Fruit fly (Drosophila melanogaster) whole organism, prepupa: Measurements from ENCODE around the gene CG31380.

Experiments
- Blimp-1 ChIP-seq: fragments of 200-800 bp; sonication (Bioruptor generic); optimal IDR thresholded peaks from 3 replicates; lab custom pipeline; 2017; ENCODE audit warnings: missing biosample characterization, missing genetic modification characterization, mild to moderate bottlenecking, moderate library complexity, missing genetic modification reagents
- CG10669 ChIP-seq: fragments of 200-800 bp; sonication (Bioruptor generic); optimal IDR thresholded peaks from 3 replicates; lab custom pipeline; 2018; ENCODE audit warnings: missing biosample characterization, mild to moderate bottlenecking, missing genetic modification characterization, moderate library complexity
- CG11294 ChIP-seq: fragments of 200-800 bp; sonication (Bioruptor generic); IDR thresholded peaks from 2 replicates; pipeline ENCODE4 v1.3.6; 2022; ENCODE audit warnings: missing biosample characterization, missing genetic modification characterization
- CG11902 ChIP-seq: fragments of 200-800 bp; sonication (Bioruptor generic); optimal IDR thresholded peaks from 3 replicates; lab custom pipeline; 2016; ENCODE audit warnings: missing biosample characterization, missing genetic modification characterization
- CG15336 ChIP-seq: fragments of 200-800 bp; sonication (Bioruptor generic); IDR thresholded peaks from 2 replicates; pipeline ENCODE4 v1.3.6; 2022; ENCODE audit warnings: missing biosample characterization, missing genetic modification characterization
- CG1621 ChIP-seq: fragments of 200-800 bp; sonication (Bioruptor generic); optimal IDR thresholded peaks from 3 replicates; lab custom pipeline; 2018; ENCODE audit warnings: missing biosample characterization, mild to moderate bottlenecking, missing genetic modification characterization
- CG16779 ChIP-seq: fragments of 200-800 bp; sonication (Bioruptor generic); optimal IDR thresholded peaks from 3 replicates; lab custom pipeline; 2017; ENCODE audit warnings: missing biosample characterization, mild to moderate bottlenecking, missing genetic modification characterization
- CG3032 ChIP-seq: fragments of 200-800 bp; optimal IDR thresholded peaks from 2 replicates; lab custom pipeline; 2019; ENCODE audit warnings: missing biosample characterization, mild to moderate bottlenecking, missing genetic modification characterization, moderate library complexity
- CG32006 ChIP-seq: fragments of 200-800 bp; sonication (Bioruptor generic); optimal IDR thresholded peaks from 3 replicates; lab custom pipeline; 2017; ENCODE audit warnings: missing biosample characterization, mild to moderate bottlenecking, missing genetic modification characterization
- CG34406 ChIP-seq: fragments of 200-800 bp; sonication (Bioruptor generic); optimal IDR thresholded peaks from 3 replicates; lab custom pipeline; 2016; ENCODE audit warnings: missing biosample characterization, missing genetic modification characterization
- CG3919 ChIP-seq: fragments of 200-800 bp; sonication (Bioruptor generic); optimal IDR thresholded peaks from 3 replicates; lab custom pipeline; 2016; ENCODE audit warnings: missing biosample characterization, missing genetic modification characterization
- CG4318 ChIP-seq: fragments of 200-800 bp; sonication (Bioruptor generic); optimal IDR thresholded peaks from 3 replicates; lab custom pipeline; 2017; ENCODE audit warnings: missing biosample characterization, mild to moderate bottlenecking, missing genetic modification characterization
- CG6163 ChIP-seq: fragments of 200-800 bp; sonication (Bioruptor generic); IDR thresholded peaks from 3 replicates; pipeline ENCODE4 v1.3.6; 2022; ENCODE audit warnings: missing biosample characterization, missing genetic modification characterization
- CG6276 ChIP-seq: fragments of 200-800 bp; sonication (Bioruptor generic); optimal IDR thresholded peaks from 2 replicates; lab custom pipeline; 2017; ENCODE audit warnings: missing biosample characterization, mild to moderate bottlenecking, missing genetic modification characterization
- CG6854 ChIP-seq: fragments of 200-800 bp; sonication (Bioruptor generic); optimal IDR thresholded peaks from 2 replicates; lab custom pipeline; 2017; ENCODE audit warnings: missing biosample characterization, mild to moderate bottlenecking, missing genetic modification characterization
- CG8119 ChIP-seq: fragments of 200-800 bp; sonication (Bioruptor generic); IDR thresholded peaks from 3 replicates; pipeline ENCODE4 v1.3.6; 2022; ENCODE audit warnings: missing biosample characterization, missing genetic modification characterization
- CG8319 ChIP-seq: fragments of 200-800 bp; sonication (Bioruptor generic); optimal IDR thresholded peaks from 3 replicates; lab custom pipeline; 2016; ENCODE audit warnings: missing biosample characterization, missing genetic modification characterization
- CG8632 ChIP-seq: fragments of 200-800 bp; sonication (Bioruptor generic); optimal IDR thresholded peaks from 3 replicates; lab custom pipeline; 2016; ENCODE audit warnings: missing biosample characterization, missing genetic modification characterization
- CG9139 ChIP-seq: fragments of 200-800 bp; sonication (Bioruptor generic); optimal IDR thresholded peaks from 3 replicates; lab custom pipeline; 2017; ENCODE audit warnings: missing biosample characterization, mild to moderate bottlenecking, missing genetic modification characterization
- Eip75B ChIP-seq: fragments of 200-800 bp; sonication (Bioruptor generic); optimal IDR thresholded peaks from 3 replicates; lab custom pipeline; 2016; ENCODE audit warnings: missing biosample characterization, missing genetic modification characterization
- Eip78C ChIP-seq: fragments of 200-800 bp; sonication (Bioruptor generic); peaks from one replicate; lab custom pipeline; 2016; ENCODE audit warnings: missing biosample characterization, missing genetic modification characterization
- Ets21C ChIP-seq: fragments of 200-800 bp; sonication (Bioruptor generic); optimal IDR thresholded peaks from 3 replicates; lab custom pipeline; 2016; ENCODE audit warnings: missing biosample characterization, missing genetic modification characterization
- Ets96B ChIP-seq: fragments of 200-800 bp; optimal IDR thresholded peaks from 2 replicates; lab custom pipeline; 2019; ENCODE audit warnings: missing biosample characterization, mild to moderate bottlenecking, missing genetic modification characterization, moderate library complexity
- Gug ChIP-seq: fragments of 200-800 bp; sonication (Bioruptor generic); IDR thresholded peaks from 2 replicates; pipeline ENCODE4 v1.3.6; 2022; ENCODE audit warnings: missing biosample characterization, missing genetic modification characterization
- Hr38 ChIP-seq: sonication (Bioruptor generic); optimal IDR thresholded peaks from 2 replicates; lab custom pipeline; 2016; ENCODE audit warnings: missing biosample characterization, missing genetic modification characterization
- Hr39 ChIP-seq: fragments of 200-800 bp; sonication (Bioruptor generic); optimal IDR thresholded peaks from 2 replicates; lab custom pipeline; 2016; ENCODE audit warnings: missing biosample characterization, missing genetic modification characterization
- Met ChIP-seq: fragments of 200-800 bp; sonication (Bioruptor generic); optimal IDR thresholded peaks from 3 replicates; lab custom pipeline; 2016; ENCODE audit warnings: missing biosample characterization, missing genetic modification characterization
- Smox ChIP-seq: fragments of 200-800 bp; sonication (Bioruptor generic); optimal IDR thresholded peaks from 3 replicates; lab custom pipeline; 2016; ENCODE audit warnings: missing biosample characterization, missing genetic modification characterization
- Sox14 ChIP-seq: fragments of 200-800 bp; sonication (Bioruptor generic); optimal IDR thresholded peaks from 3 replicates; lab custom pipeline; 2016; ENCODE audit warnings: missing biosample characterization, missing genetic modification characterization
- achi ChIP-seq: fragments of 200-800 bp; sonication (Bioruptor generic); optimal IDR thresholded peaks from 3 replicates; lab custom pipeline; 2016; ENCODE audit warnings: missing biosample characterization, missing genetic modification characterization
- acj6 ChIP-seq: fragments of 200-800 bp; sonication (Bioruptor generic); optimal IDR thresholded peaks from 3 replicates; lab custom pipeline; 2016; ENCODE audit warnings: missing biosample characterization, missing genetic modification characterization
- cyc ChIP-seq: fragments of 200-800 bp; sonication (Bioruptor generic); optimal IDR thresholded peaks from 3 replicates; lab custom pipeline; 2016; ENCODE audit warnings: missing biosample characterization, missing genetic modification characterization
- dac ChIP-seq: fragments of 200-800 bp; sonication (Bioruptor generic); optimal IDR thresholded peaks from 2 replicates; lab custom pipeline; 2017; ENCODE audit warnings: missing biosample characterization, mild to moderate bottlenecking, missing genetic modification characterization
- eg ChIP-seq: fragments of 200-800 bp; sonication (Bioruptor generic); IDR thresholded peaks from 3 replicates; pipeline ENCODE4 v1.3.6; 2022; ENCODE audit warnings: missing biosample characterization, missing genetic modification characterization
- esn ChIP-seq: fragments of 200-800 bp; sonication (Bioruptor generic); optimal IDR thresholded peaks from 2 replicates; lab custom pipeline; 2016; ENCODE audit warnings: missing biosample characterization, mild to moderate bottlenecking, missing genetic modification characterization, moderate library complexity
- fd59A ChIP-seq: fragments of 200-800 bp; sonication (Bioruptor generic); optimal IDR thresholded peaks from 2 replicates; lab custom pipeline; 2017; ENCODE audit warnings: missing biosample characterization, mild to moderate bottlenecking, missing genetic modification characterization, missing genetic modification reagents
- lz ChIP-seq: fragments of 200-800 bp; sonication (Bioruptor generic); optimal IDR thresholded peaks from 3 replicates; lab custom pipeline; 2016; ENCODE audit warnings: missing biosample characterization, missing genetic modification characterization
- net ChIP-seq: fragments of 200-800 bp; sonication (Bioruptor generic); optimal IDR thresholded peaks from 3 replicates; lab custom pipeline; 2016; ENCODE audit warnings: missing biosample characterization, missing genetic modification characterization
- pdm3 ChIP-seq: fragments of 200-800 bp; sonication (Bioruptor generic); optimal IDR thresholded peaks from 3 replicates; lab custom pipeline; 2016; ENCODE audit warnings: missing biosample characterization, missing genetic modification characterization
- salr ChIP-seq, 2 experiments: fragments of 200-800 bp; sonication (Bioruptor generic); optimal IDR thresholded peaks; 3 replicates each; lab custom pipeline; 2016 to 2018; ENCODE audit warnings: missing biosample characterization in 2 of 2, missing genetic modification characterization in 2 of 2, mild to moderate bottlenecking in 1 of 2
- ss ChIP-seq, 2 experiments: fragments of 200-800 bp; sonication (Bioruptor generic); optimal IDR thresholded peaks; 2 replicates in 1 of 2; 3 replicates in 1 of 2; lab custom pipeline; 2017 to 2018; ENCODE audit warnings: mild to moderate bottlenecking in 2 of 2, missing biosample characterization in 2 of 2, missing genetic modification characterization in 2 of 2, moderate library complexity in 1 of 2
- svp ChIP-seq: fragments of 200-800 bp; sonication (Bioruptor generic); peaks from one replicate; lab custom pipeline; 2016; ENCODE audit warnings: missing biosample characterization, missing genetic modification characterization
- topi ChIP-seq: fragments of 200-800 bp; sonication (Bioruptor generic); optimal IDR thresholded peaks from 3 replicates; lab custom pipeline; 2016; ENCODE audit warnings: missing biosample characterization, missing genetic modification characterization
- vri ChIP-seq: fragments of 200-800 bp; sonication (Bioruptor generic); optimal IDR thresholded peaks from 3 replicates; lab custom pipeline; 2016; ENCODE audit warnings: missing biosample characterization, mild to moderate bottlenecking, missing genetic modification characterization

CG31380 gene

DNA sequence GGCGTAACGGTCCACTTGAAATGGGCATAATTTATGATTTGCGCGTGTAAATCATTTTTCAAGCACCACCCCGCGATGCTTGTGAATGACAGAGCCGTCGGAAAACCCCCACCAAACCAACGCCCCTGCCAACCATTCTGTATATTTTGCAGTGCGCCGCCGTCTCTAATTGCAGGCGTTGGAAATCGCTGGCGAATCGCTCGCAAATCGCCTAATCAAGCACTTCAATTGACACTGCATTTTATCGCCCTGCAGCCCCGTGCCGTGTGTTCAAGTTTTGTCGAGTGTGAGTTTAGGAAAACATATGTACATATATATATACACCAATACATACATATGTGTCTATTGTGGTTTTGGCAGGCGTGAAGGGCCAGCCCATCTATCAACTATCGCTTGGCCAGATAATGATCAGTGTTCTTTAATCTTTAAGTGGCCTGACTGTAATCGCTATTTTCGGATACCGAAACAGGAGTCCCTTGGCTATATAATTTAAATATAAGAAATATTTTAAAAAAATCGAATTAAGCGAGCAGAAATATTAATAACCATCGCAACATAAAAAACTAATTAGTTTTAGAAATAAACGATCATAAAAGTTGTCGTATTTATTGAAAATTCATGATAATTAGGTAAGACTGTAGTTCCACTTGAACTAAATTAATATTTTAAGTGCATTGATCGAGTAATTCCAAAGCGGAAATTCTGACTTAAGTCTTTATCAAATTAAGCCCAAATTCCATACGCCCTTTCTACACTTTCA, 27.1 kb downstream of the CG31380 start:
- TF ChIP-seq Hr38 (GFP tag; lab: Kevin White, UChicago) (no peak), Ets21C (GFP tag; lab: Kevin White, UChicago) (no peak), Smox (GFP tag; lab: Kevin White, UChicago) (no peak), dac (GFP tag; lab: Kevin White, UChicago) (no peak), Hr39 (GFP tag; lab: Kevin White, UChicago) (no peak)

DNA sequence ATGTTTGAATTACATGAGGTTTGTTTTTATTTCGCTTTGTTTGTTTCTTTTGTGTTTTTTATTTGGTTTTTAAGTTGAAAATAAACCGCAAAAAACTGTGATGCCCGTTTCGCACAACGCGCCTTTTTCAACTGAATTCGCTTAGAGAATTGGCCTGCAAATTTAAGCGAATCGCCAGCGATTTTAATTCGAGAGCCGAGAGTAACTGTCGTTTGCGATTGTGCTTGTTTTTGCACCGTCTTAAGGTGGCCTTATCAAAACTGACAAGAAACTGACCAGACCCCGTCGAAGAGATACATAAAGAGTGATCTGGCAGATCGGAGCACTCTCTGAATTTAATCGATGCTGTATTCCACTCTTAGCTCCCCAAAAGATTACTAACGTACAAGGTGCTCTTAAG, 29.1 kb downstream of the CG31380 start:
- TF ChIP-seq CG15336 (peak; percentile 49), CG6163 (peak; percentile 46; the same call in 2 of the 3 replicates), CG1621 (tag; lab: Kevin White, UChicago) (no peak), svp (GFP tag; lab: Kevin White, UChicago) (peak; percentile 43), CG9139 (GFP tag; lab: Kevin White, UChicago) (no peak), Hr38 (GFP tag; lab: Kevin White, UChicago) (no peak), CG6276 (GFP tag; lab: Kevin White, UChicago) (peak; percentile 42), eg (peak; percentile 73), ss (GFP tag; optimal IDR thresholded peaks at IDR 0.05; lab: Kevin White, UChicago) (peak in 1 of 2 experiments; percentile 1), CG8119 (peak; percentile 52; the same call in 2 of the 3 replicates), Ets96B (tag; lab: Kevin White, UChicago) (no peak), CG11294 (GFP tag; lab: Robert Waterston, UW) (no peak), CG32006 (GFP tag; lab: Kevin White, UChicago) (peak; percentile 17)

DNA sequence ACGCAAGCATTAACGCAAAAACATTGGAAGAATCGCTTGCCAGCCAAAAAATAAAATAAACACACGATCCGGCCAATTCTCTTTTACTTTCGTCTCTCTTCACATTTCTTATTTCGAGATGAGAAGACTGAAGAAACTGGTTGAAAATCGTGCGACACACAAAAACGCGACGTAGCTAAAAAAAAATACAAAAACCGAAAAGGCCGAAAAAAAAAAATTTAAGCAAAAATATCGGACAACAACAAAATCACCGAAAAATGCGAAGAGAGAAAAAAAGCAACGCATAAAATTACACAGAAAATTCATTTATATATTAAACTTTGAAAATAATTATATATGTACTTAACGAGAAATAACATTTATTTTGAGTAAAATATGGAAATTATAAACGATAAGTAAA, 29.8 kb downstream of the CG31380 start:
- TF ChIP-seq salr (GFP tag; optimal IDR thresholded peaks at IDR 0.05; lab: Kevin White, UChicago) (no peak), Met (GFP tag; lab: Kevin White, UChicago) (no peak), dac (GFP tag; lab: Kevin White, UChicago) (no peak), net (GFP tag; lab: Kevin White, UChicago) (peak; percentile 52), Hr39 (GFP tag; lab: Kevin White, UChicago) (no peak), Eip78C (peak; percentile 41), Gug (GFP tag; lab: Robert Waterston, UW) (no peak), CG3032 (tag; lab: Kevin White, UChicago) (no peak), CG3919 (GFP tag; lab: Kevin White, UChicago) (no peak), Ets96B (tag; lab: Kevin White, UChicago) (no peak), Sox14 (GFP tag; lab: Kevin White, UChicago) (no peak), ss (GFP tag; optimal IDR thresholded peaks at IDR 0.05; lab: Kevin White, UChicago) (no peak), eg (peak; percentile 76), Eip75B (GFP tag; lab: Kevin White, UChicago) (no peak), CG11902 (no peak), CG34406 (GFP tag; lab: Kevin White, UChicago) (peak; percentile 38), CG6854 (GFP tag; lab: Kevin White, UChicago) (no peak), cyc (GFP tag; lab: Kevin White, UChicago) (no peak), Blimp-1 (GFP tag; lab: Kevin White, UChicago) (no peak), Hr38 (GFP tag; lab: Kevin White, UChicago) (no peak), esn (GFP tag; lab: Kevin White, UChicago) (no peak), svp (GFP tag; lab: Kevin White, UChicago) (no peak), CG9139 (GFP tag; lab: Kevin White, UChicago) (no peak), CG6276 (GFP tag; lab: Kevin White, UChicago) (peak; percentile 50), Smox (GFP tag; lab: Kevin White, UChicago) (no peak), CG4318 (GFP tag; lab: Kevin White, UChicago) (no peak), CG32006 (GFP tag; lab: Kevin White, UChicago) (no peak), CG10669 (no peak), CG8119 (peak; percentile 49; the same call in 2 of the 3 replicates), CG16779 (tag; lab: Kevin White, UChicago) (no peak), vri (GFP tag; lab: Kevin White, UChicago) (peak; percentile 8), CG11294 (GFP tag; lab: Robert Waterston, UW) (no peak), CG15336 (peak; percentile 36; the same call in 1 of the 2 replicates), pdm3 (GFP tag; lab: Kevin White, UChicago) (peak; percentile 28), CG8632 (peak; percentile 60), CG8319 (GFP tag; lab: Kevin White, UChicago) (no peak), fd59A (GFP tag; lab: Kevin White, UChicago) (no peak), achi (no peak), Ets21C (GFP tag; lab: Kevin White, UChicago) (no peak), acj6 (GFP tag; lab: Kevin White, UChicago) (peak; percentile 20), topi (GFP tag; lab: Kevin White, UChicago) (no peak), lz (no peak)
